Worm (Caenorhabditis elegans): Measurements from ENCODE around the gene dyf-7.
A peak's percentile ranks its signal among the peaks of the same experiment; 100 is the strongest.

dyf-7 gene

DNA sequence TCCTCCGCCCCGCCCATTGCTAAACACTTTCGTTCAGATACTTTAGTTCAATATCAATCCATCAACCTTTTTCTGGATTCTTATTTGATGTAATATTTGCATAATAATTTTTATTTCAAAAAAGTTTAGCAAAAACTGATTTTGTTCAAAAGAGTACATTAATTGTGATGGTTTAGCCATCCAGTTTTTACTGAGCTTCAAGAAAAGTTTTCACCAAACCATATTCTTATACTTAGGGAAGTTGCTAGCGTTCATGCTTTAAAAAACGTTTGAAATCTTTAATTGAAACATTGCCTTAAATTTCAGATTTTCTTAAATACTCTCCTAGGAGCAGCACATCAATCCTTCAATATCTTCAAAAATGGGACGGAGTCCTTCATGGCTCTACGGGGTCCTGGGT lies 18.8 kb downstream of the dyf-7 start, which contains the start of gene him-4:
him-4 (plus strand) TSS at position 301 of the 400 bp plus-strand sequence.
- TF ChIP-seq elt-2 (tag; optimal IDR thresholded peaks at IDR 0.05) = no peak
- TF ChIP-seq rnt-1 (tag; optimal IDR thresholded peaks at IDR 0.05) = no peak
- no peak for TF ChIP-seq hlh-15 (tag; optimal IDR thresholded peaks at IDR 0.05)
- no peak for TF ChIP-seq ceh-24 (tag; optimal IDR thresholded peaks at IDR 0.05)
- no peak for TF ChIP-seq fax-1 (tag; optimal IDR thresholded peaks at IDR 0.05)
- no peak for TF ChIP-seq F13H6.1 (tag; optimal IDR thresholded peaks at IDR 0.05)
- TF ChIP-seq lin-11 (tag; optimal IDR thresholded peaks at IDR 0.05) = no peak
- no peak for TF ChIP-seq C08G9.2 (tag; optimal IDR thresholded peaks at IDR 0.05)
- TF ChIP-seq tbx-7 (tag; optimal IDR thresholded peaks at IDR 0.05) = no peak
- TF ChIP-seq pha-4 (tag; optimal IDR thresholded peaks at IDR 0.05) = no peak
- TF ChIP-seq pros-1 (tag; optimal IDR thresholded peaks at IDR 0.05) = no peak
- no peak for TF ChIP-seq elt-4 (tag; optimal IDR thresholded peaks at IDR 0.05)
- no peak for TF ChIP-seq hlh-6 (tag; optimal IDR thresholded peaks at IDR 0.05)
- no peak for TF ChIP-seq hlh-30 (tag; optimal IDR thresholded peaks at IDR 0.05; ENCODE audit: insufficient read depth)
- TF ChIP-seq ceh-30 (tag; optimal IDR thresholded peaks at IDR 0.05) = no peak
- TF ChIP-seq eyg-1 (tag; optimal IDR thresholded peaks at IDR 0.05) = no peak
- TF ChIP-seq mec-3 (tag; optimal IDR thresholded peaks at IDR 0.05; ENCODE audit: borderline replicate concordance) = no peak
- TF ChIP-seq nhr-232 (tag; optimal IDR thresholded peaks at IDR 0.05) = no peak

DNA sequence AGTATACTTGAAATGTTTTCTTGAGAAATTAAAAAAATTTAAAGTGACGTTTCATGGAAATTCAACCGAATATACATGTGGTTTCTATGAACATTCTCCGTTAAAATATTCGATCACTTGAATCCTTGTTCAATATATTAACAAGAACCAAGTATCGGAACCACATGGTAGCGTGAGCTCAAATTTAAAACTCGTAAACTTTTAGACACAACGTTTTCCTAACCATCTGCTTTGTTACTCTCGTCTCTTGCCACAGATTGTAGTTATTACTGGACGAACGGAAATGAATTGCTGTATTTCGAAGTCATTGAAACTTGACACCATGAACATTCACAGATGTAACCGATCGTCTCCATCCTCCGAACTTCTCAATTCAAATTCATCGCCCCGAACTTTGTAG lies 20.6 kb downstream of the dyf-7 start:
- TF ChIP-seq C08G9.2 (tag; optimal IDR thresholded peaks at IDR 0.05) (no peak), sox-4 (tag; optimal IDR thresholded peaks at IDR 0.05) (no peak), ceh-2 (tag; optimal IDR thresholded peaks at IDR 0.05) (no peak)

DNA sequence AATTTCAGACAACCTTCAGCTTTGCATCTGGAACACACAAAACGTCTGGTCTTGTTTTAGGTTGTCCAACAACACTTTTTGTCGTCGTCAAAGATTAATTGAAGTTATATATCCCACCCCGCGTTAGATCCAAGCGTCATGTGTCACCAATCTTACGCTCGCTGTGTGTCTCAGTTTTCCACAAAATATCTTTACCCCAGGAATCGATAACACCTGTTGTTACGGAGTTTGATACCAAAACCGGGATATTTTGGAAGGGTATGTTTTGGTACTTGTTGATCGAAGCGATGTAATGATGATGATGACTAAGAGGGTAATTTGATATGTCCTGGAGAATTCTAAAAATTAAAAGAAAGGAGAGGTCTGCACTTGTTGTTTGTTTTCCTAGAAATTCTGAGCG lies 37.0 kb downstream of the dyf-7 start:
- TF ChIP-seq ceh-34 (tag; optimal IDR thresholded peaks at IDR 0.05) (peak; percentile 4), unc-55 (GFP tag; optimal IDR thresholded peaks at IDR 0.05) (peak; percentile 66), gmeb-2 (tag; optimal IDR thresholded peaks at IDR 0.05) (no peak)

DNA sequence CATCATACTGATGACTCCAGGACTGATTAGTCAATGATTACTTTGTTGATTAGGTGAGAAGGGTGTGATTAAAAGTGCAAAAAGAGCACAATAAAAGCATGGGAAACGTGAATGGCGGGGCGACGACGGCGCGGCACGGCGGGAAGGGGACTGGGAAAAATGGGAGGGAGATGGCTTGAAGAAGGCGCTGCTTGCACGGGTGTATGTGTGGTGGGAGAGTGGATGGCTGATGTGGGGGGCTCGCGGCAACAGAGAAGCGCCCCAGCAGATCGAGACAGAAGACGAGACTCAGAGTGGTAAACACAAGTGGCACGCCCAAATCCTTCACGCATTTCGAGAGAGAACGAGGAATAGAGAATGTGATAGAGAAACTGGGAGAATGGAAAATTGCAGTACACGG lies 39.3 kb downstream of the dyf-7 start, which contains the start of gene F15G9.5:
F15G9.5 (minus strand) TSS at position 159 of the 400 bp plus-strand sequence.
- peak; percentile 12 for TF ChIP-seq nfya-1 (tag; optimal IDR thresholded peaks at IDR 0.05)
- TF ChIP-seq elt-4 (tag; optimal IDR thresholded peaks at IDR 0.05) = no peak
- TF ChIP-seq F13H6.1 (tag; optimal IDR thresholded peaks at IDR 0.05) = peak; percentile 0
- TF ChIP-seq C08G9.2 (tag; optimal IDR thresholded peaks at IDR 0.05) = peak; percentile 30
- no peak for TF ChIP-seq npax-4 (tag; optimal IDR thresholded peaks at IDR 0.05)
- TF ChIP-seq pqm-1 (tag; optimal IDR thresholded peaks at IDR 0.05) = no peak
- no peak for TF ChIP-seq lin-11 (tag; optimal IDR thresholded peaks at IDR 0.05)
- no peak for TF ChIP-seq lim-6 (tag; optimal IDR thresholded peaks at IDR 0.05)
- peak; percentile 11 for TF ChIP-seq syd-9 (tag; optimal IDR thresholded peaks at IDR 0.05)
- TF ChIP-seq pha-4 (tag; optimal IDR thresholded peaks at IDR 0.05) = no peak
- TF ChIP-seq sdc-2 (tag; optimal IDR thresholded peaks at IDR 0.05) = peak; percentile 29
- no peak for TF ChIP-seq hlh-8 (tag; optimal IDR thresholded peaks at IDR 0.05)
- no peak for TF ChIP-seq K02D7.2 (tag; optimal IDR thresholded peaks at IDR 0.05)
- TF ChIP-seq ceh-19 (GFP tag; optimal IDR thresholded peaks at IDR 0.05) = peak; percentile 50
- no peak for TF ChIP-seq K09A11.1 (tag; optimal IDR thresholded peaks at IDR 0.05; ENCODE audit: insufficient read depth)
- TF ChIP-seq hlh-6 (tag; optimal IDR thresholded peaks at IDR 0.05) = peak; percentile 65
- TF ChIP-seq unc-3 (GFP tag; conservative IDR thresholded peaks at IDR 0.05) = no peak
- TF ChIP-seq unc-3 (tag; optimal IDR thresholded peaks at IDR 0.05) = no peak
- TF ChIP-seq unc-42 (tag; optimal IDR thresholded peaks at IDR 0.05) = peak; percentile 35
- peak; percentile 39 for TF ChIP-seq tbx-2 (tag; optimal IDR thresholded peaks at IDR 0.05)
- no peak for TF ChIP-seq pag-3 (tag; optimal IDR thresholded peaks at IDR 0.05; ENCODE audit: borderline replicate concordance)
- TF ChIP-seq ceh-30 (tag; optimal IDR thresholded peaks at IDR 0.05) = no peak
- peak; percentile 52 for TF ChIP-seq ceh-31 (tag; optimal IDR thresholded peaks at IDR 0.05)
- no peak for TF ChIP-seq unc-86 (tag; optimal IDR thresholded peaks at IDR 0.05)
- TF ChIP-seq ztf-16 (tag; optimal IDR thresholded peaks at IDR 0.05) = no peak
- TF ChIP-seq ceh-48 (tag; optimal IDR thresholded peaks at IDR 0.05) = no peak
- TF ChIP-seq unc-55 (GFP tag; optimal IDR thresholded peaks at IDR 0.05) = peak; percentile 0
- TF ChIP-seq Y22D7AL.16 (tag; optimal IDR thresholded peaks at IDR 0.05) = no peak
- no peak for TF ChIP-seq mec-3 (tag; optimal IDR thresholded peaks at IDR 0.05; ENCODE audit: borderline replicate concordance)
- TF ChIP-seq ceh-2 (tag; optimal IDR thresholded peaks at IDR 0.05) = no peak
- TF ChIP-seq ttx-3 (tag; optimal IDR thresholded peaks at IDR 0.05) = no peak
- no peak for TF ChIP-seq ceh-24 (tag; optimal IDR thresholded peaks at IDR 0.05)
- TF ChIP-seq ref-2 (tag; optimal IDR thresholded peaks at IDR 0.05) = peak; percentile 35
- TF ChIP-seq fkh-10 (GFP tag; optimal IDR thresholded peaks at IDR 0.05) = no peak
- TF ChIP-seq ceh-34 (tag; optimal IDR thresholded peaks at IDR 0.05) = peak; percentile 63
- TF ChIP-seq ceh-18 (tag; optimal IDR thresholded peaks at IDR 0.05) = peak; percentile 69
